Worm (Caenorhabditis elegans): ENCODE results near the gene unc-41.

DNA sequence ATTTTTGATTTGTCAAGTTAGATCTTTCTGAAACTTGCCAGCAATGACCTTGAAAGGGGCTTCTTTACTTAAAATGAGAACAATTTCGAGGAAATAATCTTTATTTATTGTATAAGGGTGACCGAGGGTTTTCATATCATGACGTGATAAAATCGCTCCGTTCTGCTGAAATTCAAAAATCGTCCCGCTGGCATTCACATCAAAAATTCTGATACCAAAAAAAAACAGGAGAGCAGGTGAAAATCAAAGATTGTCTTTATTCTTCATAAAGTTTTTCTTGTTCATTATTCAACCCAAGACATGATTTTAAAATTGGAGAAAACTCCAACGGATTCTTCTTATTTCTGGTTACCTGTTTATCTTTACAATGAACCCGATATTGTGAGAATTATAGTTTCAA is 31.9 kb downstream of the unc-41 start, which contains the start of gene sre-28:
- no peak for TF ChIP-seq pqm-1 (tag; optimal IDR thresholded peaks at IDR 0.05)
- no peak for TF ChIP-seq elt-3 (tag; optimal IDR thresholded peaks at IDR 0.05)
- no peak for TF ChIP-seq fkh-2 (tag; optimal IDR thresholded peaks at IDR 0.05)
